Comparison of ENCODE assay signal across 3 fruit fly cellular contexts in genomic region chr3L:3150376-3150775, dm6.
TF ChIP-seq lines count a peak whose summit lies in the region.

No protein-coding gene starts in this region.

- no peak for TF ChIP-seq CTCF in whole organism, embryonic (GFP tag; optimal IDR thresholded peaks at IDR 0.05; lab: Kevin White, UChicago)

TF ChIP-seq in whole organism, embryonic, 481 proteins besides CTCF, POLR2A, EP300 and RAD21:
- no peak for TF ChIP-seq CG6254 (GFP tag; optimal IDR thresholded peaks at IDR 0.05; lab: Kevin White, UChicago)
- no peak for TF ChIP-seq psq (GFP tag; optimal IDR thresholded peaks at IDR 0.05; lab: Kevin White, UChicago)
- TF ChIP-seq Ets65A (GFP tag; lab: Kevin White, UChicago): peak; percentile 86
- 0 out of 2 replicates have a peak, but pooled peaks have one; percentile 21 for TF ChIP-seq CG42726 (GFP tag; IDR thresholded peaks at IDR 0.05; lab: Robert Waterston, UW; ENCODE audit: partially characterized antibody)
- TF ChIP-seq so (GFP tag; IDR thresholded peaks at IDR 0.05; lab: Robert Waterston, UW): no peak
- TF ChIP-seq Doc2 (GFP tag; IDR thresholded peaks at IDR 0.05; lab: Robert Waterston, UW): no peak
- TF ChIP-seq Lpt (GFP tag; optimal IDR thresholded peaks at IDR 0.05; lab: Kevin White, UChicago): no peak
- no peak for TF ChIP-seq sisA (GFP tag; IDR thresholded peaks at IDR 0.05; lab: Robert Waterston, UW)
- TF ChIP-seq sob (GFP tag; IDR thresholded peaks at IDR 0.05; lab: Robert Waterston, UW): 0 out of 2 replicates have a peak, but pooled peaks have one; percentile 29
- peak in 1 of 2 experiments; percentile 91 for TF ChIP-seq Dfd (GFP tag; optimal IDR thresholded peaks at IDR 0.05; lab: Kevin White, UChicago)
- no peak for TF ChIP-seq YL-1 (GFP tag; optimal IDR thresholded peaks at IDR 0.05; lab: Kevin White, UChicago)
- no peak for TF ChIP-seq Sry-β (GFP tag; optimal IDR thresholded peaks at IDR 0.05; lab: Kevin White, UChicago)
- no peak for TF ChIP-seq grn (GFP tag; optimal IDR thresholded peaks at IDR 0.05; lab: Kevin White, UChicago)
- no peak for TF ChIP-seq CG16815 (GFP tag; optimal IDR thresholded peaks at IDR 0.05; lab: Kevin White, UChicago)
- TF ChIP-seq CG1832 (GFP tag; optimal IDR thresholded peaks at IDR 0.05; lab: Kevin White, UChicago): no peak
- TF ChIP-seq CG9727 (GFP tag; optimal IDR thresholded peaks at IDR 0.05; lab: Kevin White, UChicago): no peak
- TF ChIP-seq luna (GFP tag; optimal IDR thresholded peaks at IDR 0.05; lab: Kevin White, UChicago): no peak
- no peak for TF ChIP-seq CG11398 (GFP tag; optimal IDR thresholded peaks at IDR 0.05; lab: Kevin White, UChicago)
- TF ChIP-seq tna (GFP tag; IDR thresholded peaks at IDR 0.05; lab: Robert Waterston, UW; ENCODE audit: partially characterized antibody): no peak
- TF ChIP-seq CG5953 (GFP tag; IDR thresholded peaks at IDR 0.05; lab: Robert Waterston, UW): 0 out of 2 replicates have a peak, but pooled peaks have one; percentile 4
- no peak for TF ChIP-seq sr (GFP tag; IDR thresholded peaks at IDR 0.05; lab: Robert Waterston, UW)
- peak; percentile 53 for TF ChIP-seq Med (GFP tag; lab: Kevin White, UChicago)
- TF ChIP-seq CG6683 (GFP tag; optimal IDR thresholded peaks at IDR 0.05; lab: Kevin White, UChicago): no peak
- TF ChIP-seq ATbp (GFP tag; optimal IDR thresholded peaks at IDR 0.05; lab: Kevin White, UChicago): no peak
- TF ChIP-seq CG2875 (GFP tag; optimal IDR thresholded peaks at IDR 0.05; lab: Kevin White, UChicago): no peak
TF ChIP-seq in whole organism, embryonic: peak in this region for 6.

TF ChIP-seq in whole organism, pupa, 21 proteins besides CTCF, POLR2A, EP300 and RAD21:
- no peak for TF ChIP-seq Pif1B (GFP tag; optimal IDR thresholded peaks at IDR 0.05; lab: Kevin White, UChicago)
- TF ChIP-seq EcR (GFP tag; optimal IDR thresholded peaks at IDR 0.05; lab: Kevin White, UChicago): no peak
- TF ChIP-seq rn (GFP tag; IDR thresholded peaks at IDR 0.05; lab: Robert Waterston, UW): 0 out of 2 replicates have a peak, but pooled peaks have one; percentile 9

TF ChIP-seq in whole organism, wandering third instar larva, 38 proteins besides CTCF, POLR2A, EP300 and RAD21:
- TF ChIP-seq woc (GFP tag; optimal IDR thresholded peaks at IDR 0.05; lab: Kevin White, UChicago): no peak
- no peak for TF ChIP-seq Jra (GFP tag; optimal IDR thresholded peaks at IDR 0.05; lab: Kevin White, UChicago)
- TF ChIP-seq Dfd (GFP tag; optimal IDR thresholded peaks at IDR 0.05; lab: Kevin White, UChicago): peak; percentile 92
